Worm (Caenorhabditis elegans): Measurements from ENCODE around the gene F43C11.3.

DNA sequence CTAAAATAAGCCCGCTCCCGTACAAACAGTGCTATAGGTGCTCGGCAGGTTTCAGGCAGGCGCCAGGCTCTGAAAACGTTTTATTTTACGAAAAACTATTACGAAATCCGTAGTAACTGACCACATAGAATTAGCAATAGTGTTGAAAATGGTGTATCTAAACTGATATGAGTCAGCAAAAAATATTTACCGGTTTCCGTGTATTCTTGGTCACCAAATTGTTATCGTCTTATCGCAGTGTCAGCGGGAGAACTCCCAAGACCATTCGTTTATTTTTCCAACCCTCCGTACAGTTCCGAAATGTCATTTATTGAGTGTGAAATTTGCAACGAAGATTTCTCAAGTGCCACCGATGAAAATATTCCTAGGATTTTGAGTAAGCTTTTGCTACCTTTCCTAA, 20.9 kb upstream of the F43C11.3 start, which contains the start of gene F43C11.8:
- no peak for TF ChIP-seq ama-1 (optimal IDR thresholded peaks at IDR 0.05)
- TF ChIP-seq hmg-4 (GFP tag; optimal IDR thresholded peaks at IDR 0.05), result no peak
